Fruit fly (Drosophila melanogaster) whole organism, embryonic: ENCODE results near the gene Mrm2.

Source experiments
- CG31224 ChIP-seq: fragments of 200-800 bp; sonication (Bioruptor generic); IDR thresholded peaks from 2 replicates; pipeline ENCODE4 v1.3.6; 2022; ENCODE audit warnings: missing biosample characterization, missing genetic modification characterization
- CG4282 ChIP-seq: fragments of 200-800 bp; sonication (Bioruptor generic); optimal IDR thresholded peaks from 2 replicates; lab custom pipeline; 2016; ENCODE audit warnings: missing biosample characterization, missing genetic modification characterization
- CG43689 ChIP-seq: fragments of 200-800 bp; sonication (Bioruptor generic); IDR thresholded peaks from 2 replicates; pipeline ENCODE4 v1.3.6; 2022; ENCODE audit warnings: missing biosample characterization, missing genetic modification characterization
- CG4707 ChIP-seq: fragments of 200-800 bp; sonication (Bioruptor generic); optimal IDR thresholded peaks from 2 replicates; lab custom pipeline; 2018; ENCODE audit warnings: missing biosample characterization, mild to moderate bottlenecking, missing genetic modification characterization, moderate library complexity
- CG8359 ChIP-seq: fragments of 200-800 bp; sonication (Bioruptor generic); optimal IDR thresholded peaks from 2 replicates; lab custom pipeline; 2017; ENCODE audit warnings: missing biosample characterization, mild to moderate bottlenecking, missing genetic modification characterization, borderline replicate concordance
- Dbx ChIP-seq: fragments of 200-800 bp; sonication (Bioruptor generic); IDR thresholded peaks from 3 replicates; pipeline ENCODE4 v1.3.6; 2022; ENCODE audit warnings: missing biosample characterization, missing genetic modification characterization
- NC2α ChIP-seq: fragments of 200-800 bp; sonication (Bioruptor generic); optimal IDR thresholded peaks from 2 replicates; lab custom pipeline; 2016; ENCODE audit warnings: missing biosample characterization, missing genetic modification characterization
- Rfx ChIP-seq: fragments of 200-800 bp; sonication (Bioruptor generic); IDR thresholded peaks from 2 replicates; pipeline ENCODE4 v1.3.6; 2022; ENCODE audit warnings: missing biosample characterization, missing genetic modification characterization
- gce ChIP-seq: fragments of 200-800 bp; sonication (Bioruptor generic); IDR thresholded peaks from 3 replicates; pipeline ENCODE4 v1.3.6; 2022; ENCODE audit warnings: missing biosample characterization, missing genetic modification characterization
- ssp ChIP-seq: fragments of 200-800 bp; sonication (Bioruptor generic); IDR thresholded peaks from 2 replicates; pipeline ENCODE4 v1.3.6; 2022; ENCODE audit warnings: missing biosample characterization, missing genetic modification characterization
- twi ChIP-seq: fragments of 200-800 bp; optimal IDR thresholded peaks from 2 replicates; lab custom pipeline; 2019; ENCODE audit warnings: missing biosample characterization, mild to moderate bottlenecking, missing genetic modification characterization, moderate library complexity

DNA sequence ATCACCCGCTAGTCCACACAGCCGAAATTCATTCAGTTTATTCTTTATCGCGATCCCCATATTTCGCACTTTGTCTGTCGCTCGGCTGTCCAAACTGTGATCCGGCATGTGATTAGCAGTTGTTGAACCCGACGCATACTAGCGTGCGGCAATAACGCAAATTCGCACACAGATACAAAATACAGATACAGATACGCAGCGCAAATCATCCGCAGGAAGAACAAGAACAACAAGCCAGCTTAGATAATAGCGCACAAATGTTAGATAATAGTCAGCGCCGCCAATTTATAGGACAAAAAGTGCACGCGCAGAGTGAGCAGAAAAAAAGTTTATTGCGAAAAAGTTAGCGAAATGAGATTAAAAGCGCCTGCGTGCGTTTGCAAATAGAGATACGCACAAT, 26.4 kb upstream of the Mrm2 start:
- TF ChIP-seq gce (GFP tag; lab: Robert Waterston, UW) (no peak), NC2α (GFP tag; lab: Kevin White, UChicago) (no peak), ssp (GFP tag; lab: Robert Waterston, UW) (no peak), CG4707 (GFP tag; lab: Kevin White, UChicago) (no peak), CG8359 (GFP tag; lab: Kevin White, UChicago) (no peak), Dbx (GFP tag; lab: Robert Waterston, UW) (no peak), CG31224 (GFP tag; lab: Robert Waterston, UW) (no peak), Rfx (no peak), twi (no peak), CG4282 (GFP tag; lab: Kevin White, UChicago) (no peak), CG43689 (GFP tag; lab: Robert Waterston, UW) (no peak)
